Worm (Caenorhabditis elegans): ENCODE measurements around the gene mtm-6.

mtm-6 gene

DNA sequence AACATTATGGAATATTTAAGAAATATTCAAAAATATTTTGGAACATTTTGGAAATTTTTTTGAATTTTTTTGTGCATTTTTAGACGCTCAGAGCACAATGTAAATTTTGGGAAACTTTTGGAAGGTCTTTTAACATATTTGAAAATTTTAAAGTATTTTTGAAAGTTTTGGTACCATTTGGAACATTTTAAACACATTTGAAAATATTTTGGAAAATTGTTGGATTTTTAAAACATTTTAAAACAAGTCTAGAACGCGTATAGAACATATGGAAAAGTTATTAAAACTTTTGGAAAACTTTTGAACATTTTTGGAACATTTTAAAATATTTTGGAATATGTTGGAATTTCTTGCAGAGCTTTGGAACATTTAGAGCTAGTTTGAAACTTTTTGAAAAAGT lies 13.1 kb upstream of the mtm-6 start, which contains the start of gene sdz-20:
Gene sdz-20 (plus strand): TSS at position 301 of the 400 bp plus-strand sequence.
- TF ChIP-seq syd-9 (tag; optimal IDR thresholded peaks at IDR 0.05) (no peak), tbx-2 (tag; optimal IDR thresholded peaks at IDR 0.05) (no peak), madf-2 (tag; optimal IDR thresholded peaks at IDR 0.05) (no peak), dve-1 (tag; optimal IDR thresholded peaks at IDR 0.05) (no peak), elt-4 (tag; optimal IDR thresholded peaks at IDR 0.05) (no peak), ceh-9 (tag; optimal IDR thresholded peaks at IDR 0.05) (no peak), K02D7.2 (tag; optimal IDR thresholded peaks at IDR 0.05) (no peak), pat-9 (tag; optimal IDR thresholded peaks at IDR 0.05) (no peak), F13H6.1 (tag; optimal IDR thresholded peaks at IDR 0.05) (no peak), odd-2 (tag; optimal IDR thresholded peaks at IDR 0.05) (no peak), ceh-34 (tag; optimal IDR thresholded peaks at IDR 0.05) (no peak), hlh-30 (tag; optimal IDR thresholded peaks at IDR 0.05; ENCODE audit: insufficient read depth) (no peak), lin-11 (tag; optimal IDR thresholded peaks at IDR 0.05) (no peak), ref-2 (tag; optimal IDR thresholded peaks at IDR 0.05) (no peak), ets-4 (tag; optimal IDR thresholded peaks at IDR 0.05) (no peak), ceh-45 (GFP tag; IDR thresholded peaks at IDR 0.05) (no peak), zip-5 (tag; optimal IDR thresholded peaks at IDR 0.05) (no peak), ceh-6 (GFP tag; optimal IDR thresholded peaks at IDR 0.05) (no peak), pros-1 (tag; optimal IDR thresholded peaks at IDR 0.05) (no peak)

DNA sequence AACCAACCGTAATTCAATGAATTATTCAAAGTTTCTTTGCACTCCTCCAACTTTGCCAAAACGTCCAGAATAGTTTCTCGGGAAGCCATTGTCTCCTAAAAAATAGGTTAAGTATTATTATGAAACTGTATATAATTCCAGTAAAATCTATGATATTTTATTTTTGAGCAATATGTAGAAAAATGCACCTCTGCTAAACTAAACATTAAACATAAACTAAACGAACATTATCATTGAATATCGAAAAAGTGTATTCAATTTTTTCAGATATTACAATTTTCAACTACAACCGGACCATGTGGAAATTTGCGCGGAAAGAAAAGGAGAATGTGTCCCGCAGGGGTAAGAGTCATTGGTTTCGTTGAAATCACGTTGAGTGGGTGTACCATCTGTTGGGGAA lies 7.2 kb upstream of the mtm-6 start, which contains the start of gene F53A2.3:
Gene F53A2.3 (minus strand): TSS at position 101 of the 400 bp plus-strand sequence.
- TF ChIP-seq pat-9 (tag; optimal IDR thresholded peaks at IDR 0.05), result no peak
- TF ChIP-seq hlh-8 (tag; optimal IDR thresholded peaks at IDR 0.05), result no peak
- no peak for TF ChIP-seq hlh-6 (tag; optimal IDR thresholded peaks at IDR 0.05)
- no peak for TF ChIP-seq sox-2 (GFP tag; IDR thresholded peaks at IDR 0.05)
- no peak for TF ChIP-seq C08G9.2 (tag; optimal IDR thresholded peaks at IDR 0.05)
- TF ChIP-seq ztf-16 (tag; optimal IDR thresholded peaks at IDR 0.05), result no peak
- no peak for TF ChIP-seq C38D4.7 (GFP tag; optimal IDR thresholded peaks at IDR 0.05)
- no peak for TF ChIP-seq unc-86 (tag; optimal IDR thresholded peaks at IDR 0.05)
- TF ChIP-seq K09A11.1 (tag; optimal IDR thresholded peaks at IDR 0.05; ENCODE audit: insufficient read depth), result no peak
- no peak for TF ChIP-seq pqm-1 (tag; optimal IDR thresholded peaks at IDR 0.05)
- TF ChIP-seq ceh-31 (tag; optimal IDR thresholded peaks at IDR 0.05), result no peak
- TF ChIP-seq ceh-2 (tag; optimal IDR thresholded peaks at IDR 0.05), result no peak
- TF ChIP-seq pax-1 (tag; optimal IDR thresholded peaks at IDR 0.05), result no peak

DNA sequence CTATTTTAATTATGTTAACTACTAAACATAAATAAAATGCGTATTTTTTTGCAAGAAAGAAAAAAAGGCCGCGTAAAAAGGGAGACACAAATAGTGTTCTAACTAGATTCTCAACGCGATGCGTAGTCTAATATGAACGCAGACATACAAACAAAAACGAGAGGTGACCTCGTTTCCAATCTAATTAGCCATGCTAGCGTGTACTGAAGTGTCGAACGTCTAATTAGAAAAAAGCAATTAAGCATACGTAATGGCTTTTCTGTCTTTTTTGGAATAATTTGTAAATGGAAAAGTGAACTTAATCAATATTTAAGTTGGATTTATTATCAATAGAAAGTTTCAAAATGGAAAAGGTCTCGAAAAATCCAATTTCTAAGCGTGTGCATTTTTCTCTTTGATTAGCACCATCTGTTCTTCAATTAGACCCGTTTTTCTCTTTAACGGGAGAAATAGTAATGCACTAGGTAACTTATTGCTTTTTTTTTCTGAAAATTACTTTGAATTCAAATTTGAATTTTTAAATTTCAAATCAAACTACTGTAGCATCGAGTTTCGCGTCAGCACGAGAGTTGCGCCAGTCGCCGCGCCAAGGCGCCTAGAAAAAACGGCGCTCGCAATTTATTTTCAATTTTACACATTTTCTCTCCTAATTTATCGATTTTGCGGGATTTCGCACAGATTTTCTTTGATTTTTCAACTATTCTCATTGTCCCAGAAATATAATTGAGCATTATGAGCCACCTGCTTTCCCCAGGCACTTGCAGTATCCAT lies 6.2 kb upstream of the mtm-6 start:
- peak; percentile 95 for TF ChIP-seq unc-42 (tag; optimal IDR thresholded peaks at IDR 0.05)
- no peak for TF ChIP-seq C08G9.2 (tag; optimal IDR thresholded peaks at IDR 0.05)
- peak; percentile 25 for TF ChIP-seq ceh-14 (tag; optimal IDR thresholded peaks at IDR 0.05)
- peak; percentile 24 for TF ChIP-seq ceh-31 (tag; optimal IDR thresholded peaks at IDR 0.05)
- TF ChIP-seq ceh-6 (GFP tag; optimal IDR thresholded peaks at IDR 0.05), result no peak

DNA sequence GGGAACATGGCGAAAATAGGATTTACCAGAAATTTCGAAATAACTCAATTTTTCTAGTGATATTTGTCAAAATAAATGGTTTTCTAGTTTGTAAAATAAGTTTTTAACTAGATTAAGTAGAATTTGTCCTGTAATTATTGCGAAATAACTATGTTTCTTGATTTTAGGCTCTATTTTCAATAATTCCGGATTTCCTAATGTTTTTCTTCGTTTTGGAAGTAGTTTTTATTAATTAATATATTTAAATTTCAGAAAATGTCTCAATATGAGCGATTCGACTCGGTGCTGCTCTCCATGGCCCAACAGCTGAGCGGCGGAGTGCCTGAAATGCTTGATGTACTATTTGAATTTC lies 5.6 kb upstream of the mtm-6 start, which contains the start of gene nud-1:
Gene nud-1 (plus strand): TSS at position 253 of the 352 bp plus-strand sequence.
- no peak for TF ChIP-seq nhr-11 (tag; optimal IDR thresholded peaks at IDR 0.05)
- no peak for TF ChIP-seq unc-55 (GFP tag; optimal IDR thresholded peaks at IDR 0.05)

Data from whole organism, late embryonic.